Fruit fly (Drosophila melanogaster): Measurements from ENCODE around the gene Taf10b.

The Taf10b gene

dm6 chr2L:2749144-2749766, 18.4 kb downstream of the Taf10b start (continued):
- TF ChIP-seq nau (GFP tag; optimal IDR thresholded peaks at IDR 0.05) (peak; percentile 27), Myb (GFP tag; optimal IDR thresholded peaks at IDR 0.05) (peak; percentile 43), pzg (GFP tag; optimal IDR thresholded peaks at IDR 0.05) (peak; percentile 25), CG31365 (tag; optimal IDR thresholded peaks at IDR 0.05) (peak; percentile 15), CG3407 (GFP tag; optimal IDR thresholded peaks at IDR 0.05) (no peak), MTF-1 (GFP tag; optimal IDR thresholded peaks at IDR 0.05; ENCODE audit: borderline replicate concordance) (peak; percentile 62), Antp (GFP tag; optimal IDR thresholded peaks at IDR 0.05) (peak; percentile 0), ro (GFP tag; IDR thresholded peaks at IDR 0.05) (no peak), CG11504 (tag; optimal IDR thresholded peaks at IDR 0.05) (no peak), CG7987 (GFP tag; optimal IDR thresholded peaks at IDR 0.05) (peak; percentile 5), shn (GFP tag; optimal IDR thresholded peaks at IDR 0.05) (peak; percentile 23), Mes4 (GFP tag; optimal IDR thresholded peaks at IDR 0.05) (peak; percentile 13), Med (GFP tag) (peak; percentile 61), az2 (GFP tag; optimal IDR thresholded peaks at IDR 0.05) (no peak), CG2875 (GFP tag; optimal IDR thresholded peaks at IDR 0.05) (peak; percentile 52), BEAF-32 (GFP tag; optimal IDR thresholded peaks at IDR 0.05) (peak; percentile 39), odd (GFP tag; optimal IDR thresholded peaks at IDR 0.05) (peak; percentile 26), ranshi (GFP tag; IDR thresholded peaks at IDR 0.05) (no peak), kah (GFP tag; optimal IDR thresholded peaks at IDR 0.05) (peak; percentile 37), her (GFP tag; optimal IDR thresholded peaks at IDR 0.05) (peak; percentile 6)

dm6 chr2L:2748480-2749143, 19.0 kb downstream of the Taf10b start:
- TF ChIP-seq CG10565 (GFP tag; optimal IDR thresholded peaks at IDR 0.05) (peak; percentile 30), jumu (GFP tag; optimal IDR thresholded peaks at IDR 0.05) (peak; percentile 80), Sox102F (GFP tag; optimal IDR thresholded peaks at IDR 0.05) (peak; percentile 75), ewg (GFP tag; optimal IDR thresholded peaks at IDR 0.05) (peak; percentile 80), danr (GFP tag; IDR thresholded peaks at IDR 0.05) (peak; percentile 75), klu (GFP tag; IDR thresholded peaks at IDR 0.05) (peak; percentile 81), CG14441 (GFP tag; IDR thresholded peaks at IDR 0.05) (peak; percentile 86), caup (GFP tag; optimal IDR thresholded peaks at IDR 0.05; ENCODE audit: severe bottlenecking) (peak; percentile 92), ken (GFP tag; IDR thresholded peaks at IDR 0.05) (peak; percentile 90), CG1603 (tag; optimal IDR thresholded peaks at IDR 0.05) (peak; percentile 85), CG9609 (GFP tag; optimal IDR thresholded peaks at IDR 0.05) (peak; percentile 82), wdn (GFP tag; IDR thresholded peaks at IDR 0.05) (peak; percentile 76), CG13287 (GFP tag; IDR thresholded peaks at IDR 0.05; ENCODE audit: partially characterized antibody) (peak; percentile 73), CG32532 (GFP tag; IDR thresholded peaks at IDR 0.05) (peak; percentile 94), CG18619 (GFP tag; optimal IDR thresholded peaks at IDR 0.05) (peak; percentile 87), CG12744 (GFP tag; optimal IDR thresholded peaks at IDR 0.05) (peak; percentile 28), NfI (GFP tag; optimal IDR thresholded peaks at IDR 0.05) (peak; percentile 92), Gsc (GFP tag; IDR thresholded peaks at IDR 0.05) (no peak; the same call in 1 of the 2 replicates), dimm (GFP tag; IDR thresholded peaks at IDR 0.05) (0 out of 2 replicates have a peak, but pooled peaks have one; percentile 25), CG3847 (GFP tag; IDR thresholded peaks at IDR 0.05) (peak; percentile 96), CG4854 (GFP tag; optimal IDR thresholded peaks at IDR 0.05) (peak; percentile 78), CG8089 (GFP tag; optimal IDR thresholded peaks at IDR 0.05) (peak; percentile 65), phol (tag; optimal IDR thresholded peaks at IDR 0.05) (peak; percentile 86), CG30020 (tag; optimal IDR thresholded peaks at IDR 0.05) (peak; percentile 78), CG9797 (GFP tag; optimal IDR thresholded peaks at IDR 0.05) (peak; percentile 39), Hr39 (optimal IDR thresholded peaks at IDR 0.05) (no peak), Mrtf (GFP tag; IDR thresholded peaks at IDR 0.05) (peak; percentile 85), vvl (GFP tag; IDR thresholded peaks at IDR 0.05) (peak; percentile 91), CG10366 (GFP tag; IDR thresholded peaks at IDR 0.05) (peak; percentile 81)

All from whole organism, embryonic.